Worm (Caenorhabditis elegans) whole organism, L4 larva: ENCODE results near the gene dod-6.
A peak's percentile ranks its signal among the peaks of the same experiment; 100 is the strongest.

Experiments used
- aha-1 ChIP-seq: fragments of 150-350 bp; peaks from one replicate; lab custom pipeline; 2014; ENCODE audit warnings: missing biosample characterization, missing genetic modification characterization
- sdz-12 ChIP-seq: fragments of 200-800 bp; sonication (Bioruptor generic); optimal IDR thresholded peaks from 2 replicates; lab custom pipeline; 2018; ENCODE audit warnings: mild to moderate bottlenecking, missing genetic modification characterization, missing compliant biosample characterization

Gene dod-6

DNA sequence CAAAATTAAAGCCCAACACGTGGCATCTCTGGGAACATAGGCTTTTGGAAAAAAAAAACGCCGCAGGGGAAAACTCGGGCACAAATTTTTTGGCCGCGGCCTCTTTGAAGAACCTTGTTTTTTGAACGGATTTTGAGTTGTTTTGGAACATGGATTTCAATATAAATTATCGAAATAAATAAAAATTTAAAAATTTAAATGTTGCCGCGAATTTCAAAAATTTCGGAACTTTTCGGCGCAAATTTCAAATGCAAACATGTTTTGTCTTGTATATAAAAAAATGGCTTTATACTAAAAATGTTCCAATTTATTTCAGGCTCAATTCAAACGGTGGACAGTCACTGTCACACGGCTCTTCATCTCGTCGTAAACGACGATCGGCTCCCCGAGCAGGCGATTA is 46.5 kb downstream of the dod-6 start:
- TF ChIP-seq aha-1 (tag; lab: Kevin White, UChicago) (peak; percentile 95), sdz-12 (GFP tag; lab: Kevin White, UChicago) (no peak)
